Fruit fly (Drosophila melanogaster) whole organism, adult: ENCODE measurements around the gene CG8173.

Experiments
- CG11617 ChIP-seq: fragments of 200-800 bp; sonication (Bioruptor generic); optimal IDR thresholded peaks from 2 replicates; lab custom pipeline; 2017; ENCODE audit warnings: mild to moderate bottlenecking, missing biosample characterization, missing genetic modification reagents, missing genetic modification characterization
- CG12768 ChIP-seq: fragments of 200-800 bp; sonication (Bioruptor generic); optimal IDR thresholded peaks from 2 replicates; lab custom pipeline; 2017; ENCODE audit warnings: missing biosample characterization, missing genetic modification characterization, mild to moderate bottlenecking, moderate library complexity, missing genetic modification reagents
- CG14711 ChIP-seq: fragments of 200-800 bp; sonication (Bioruptor generic); optimal IDR thresholded peaks from 2 replicates; lab custom pipeline; 2018; ENCODE audit warnings: missing biosample characterization, mild to moderate bottlenecking, missing genetic modification characterization, moderate library complexity
- CG1620 ChIP-seq: fragments of 200-800 bp; sonication (Bioruptor generic); optimal IDR thresholded peaks from 2 replicates; lab custom pipeline; 2016; ENCODE audit warnings: missing biosample characterization, missing genetic modification characterization
- CG33017 ChIP-seq: fragments of 200-800 bp; sonication (Bioruptor generic); optimal IDR thresholded peaks from 2 replicates; lab custom pipeline; 2018; ENCODE audit warnings: missing biosample characterization, mild to moderate bottlenecking, missing genetic modification characterization, moderate library complexity
- CG5204 ChIP-seq: fragments of 200-800 bp; sonication (Bioruptor generic); optimal IDR thresholded peaks from 2 replicates; lab custom pipeline; 2016; ENCODE audit warnings: missing biosample characterization, missing genetic modification characterization
- CG7045 ChIP-seq: fragments of 200-800 bp; sonication (Bioruptor generic); optimal IDR thresholded peaks from 2 replicates; lab custom pipeline; 2017; ENCODE audit warnings: missing biosample characterization, mild to moderate bottlenecking, missing genetic modification characterization
- CG7101 ChIP-seq: fragments of 200-800 bp; sonication (Bioruptor generic); optimal IDR thresholded peaks from 2 replicates; lab custom pipeline; 2018; ENCODE audit warnings: missing biosample characterization, mild to moderate bottlenecking, missing genetic modification characterization, moderate library complexity
- Clk ChIP-seq: fragments of 200-800 bp; sonication (Bioruptor generic); optimal IDR thresholded peaks from 2 replicates; lab custom pipeline; 2017; ENCODE audit warnings: missing biosample characterization, missing genetic modification characterization
- Crg-1 ChIP-seq: fragments of 200-800 bp; sonication (Bioruptor generic); optimal IDR thresholded peaks from 2 replicates; lab custom pipeline; 2016; ENCODE audit warnings: missing biosample characterization, missing genetic modification characterization
- Hr96 ChIP-seq: fragments of 200-800 bp; sonication (Bioruptor generic); optimal IDR thresholded peaks from 2 replicates; lab custom pipeline; 2016; ENCODE audit warnings: missing biosample characterization, missing genetic modification characterization
- Mnt ChIP-seq: fragments of 200-800 bp; sonication (Bioruptor generic); optimal IDR thresholded peaks from 2 replicates; lab custom pipeline; 2016; ENCODE audit warnings: missing biosample characterization, mild to moderate bottlenecking, missing genetic modification characterization
- bab1 ChIP-seq: fragments of 200-800 bp; sonication (Bioruptor generic); optimal IDR thresholded peaks from 3 replicates; lab custom pipeline; 2019; ENCODE audit warnings: missing biosample characterization, mild to moderate bottlenecking, missing genetic modification characterization, moderate library complexity
- cic ChIP-seq: fragments of 200-800 bp; sonication (Bioruptor generic); optimal IDR thresholded peaks from 2 replicates; lab custom pipeline; 2017; ENCODE audit warnings: missing biosample characterization, mild to moderate bottlenecking, missing genetic modification characterization, moderate library complexity
- cnc ChIP-seq, 2 experiments: fragments of >200 bp; optimal IDR thresholded peaks; 2 replicates each; lab custom pipeline; 2017
- kay ChIP-seq: fragments of 200-800 bp; sonication (Bioruptor generic); peaks from one replicate; lab custom pipeline; 2016; ENCODE audit warnings: missing biosample characterization, missing genetic modification characterization, borderline replicate concordance
- ovo ChIP-seq: fragments of 200-800 bp; sonication (Bioruptor generic); optimal IDR thresholded peaks from 2 replicates; lab custom pipeline; 2016; ENCODE audit warnings: missing biosample characterization, missing genetic modification characterization
- pad ChIP-seq: fragments of 200-800 bp; sonication (Bioruptor generic); optimal IDR thresholded peaks from 3 replicates; lab custom pipeline; 2017; ENCODE audit warnings: missing biosample characterization, missing genetic modification characterization, mild to moderate bottlenecking, moderate library complexity, missing genetic modification reagents
- tj ChIP-seq: fragments of 200-800 bp; sonication (Bioruptor generic); optimal IDR thresholded peaks from 3 replicates; lab custom pipeline; 2017; ENCODE audit warnings: missing biosample characterization, mild to moderate bottlenecking, missing genetic modification characterization, moderate library complexity
- toe ChIP-seq: fragments of 200-800 bp; sonication (Bioruptor generic); optimal IDR thresholded peaks from 2 replicates; lab custom pipeline; 2016; ENCODE audit warnings: missing biosample characterization, missing genetic modification characterization

The CG8173 gene

dm6 chrX:17698864-17699504, 10.5 kb downstream of the CG8173 start:
- no peak for TF ChIP-seq cic (GFP tag; lab: Kevin White, UChicago)
- no peak for TF ChIP-seq ovo (GFP tag; lab: Kevin White, UChicago)
- TF ChIP-seq cnc (optimal IDR thresholded peaks at IDR 0.05; lab: Kevin White, UChicago): no peak
- peak; percentile 97 for TF ChIP-seq bab1 (GFP tag; lab: Kevin White, UChicago)
- peak; percentile 90 for TF ChIP-seq CG7101 (tag; lab: Kevin White, UChicago)
- peak; percentile 74 for TF ChIP-seq Crg-1 (GFP tag; lab: Kevin White, UChicago)
- peak; percentile 80 for TF ChIP-seq CG1620
- TF ChIP-seq Mnt (GFP tag; lab: Kevin White, UChicago): peak; percentile 77
- peak; percentile 76 for TF ChIP-seq pad (GFP tag; lab: Kevin White, UChicago)
- peak; percentile 85 for TF ChIP-seq Hr96 (GFP tag; lab: Kevin White, UChicago)
- peak; percentile 33 for TF ChIP-seq Clk
- peak; percentile 30 for TF ChIP-seq CG33017 (tag; lab: Kevin White, UChicago)
- peak; percentile 68 for TF ChIP-seq toe (GFP tag; lab: Kevin White, UChicago)
- TF ChIP-seq CG14711 (tag; lab: Kevin White, UChicago): peak; percentile 76
- peak; percentile 59 for TF ChIP-seq CG7045 (GFP tag; lab: Kevin White, UChicago)
- TF ChIP-seq kay (GFP tag; lab: Kevin White, UChicago): peak; percentile 83
- TF ChIP-seq CG5204: peak; percentile 78
- TF ChIP-seq tj (GFP tag; lab: Kevin White, UChicago): peak; percentile 75
- TF ChIP-seq CG12768: peak; percentile 65
- peak; percentile 94 for TF ChIP-seq CG11617 (GFP tag; lab: Kevin White, UChicago)

- TF ChIP-seq Hr96 (GFP tag; lab: Kevin White, UChicago) (no peak), cic (GFP tag; lab: Kevin White, UChicago) (peak; percentile 53)
Observed at dm6 chrX:17698436-17698835, 11.0 kb downstream of the CG8173 start, which contains the start of gene chas. Gene chas (minus strand): TSS chrX:17698730.

dm6 chrX:17697703-17698145, 11.7 kb downstream of the CG8173 start:
- TF ChIP-seq CG12768 (no peak), Mnt (GFP tag; lab: Kevin White, UChicago) (no peak), CG7101 (tag; lab: Kevin White, UChicago) (no peak), tj (GFP tag; lab: Kevin White, UChicago) (no peak), CG11617 (GFP tag; lab: Kevin White, UChicago) (no peak), cnc (optimal IDR thresholded peaks at IDR 0.05; lab: Kevin White, UChicago) (no peak), Hr96 (GFP tag; lab: Kevin White, UChicago) (no peak)

- TF ChIP-seq CG12768: no peak
- TF ChIP-seq cnc (optimal IDR thresholded peaks at IDR 0.05; lab: Kevin White, UChicago): no peak
- TF ChIP-seq Hr96 (GFP tag; lab: Kevin White, UChicago): no peak
- no peak for TF ChIP-seq cic (GFP tag; lab: Kevin White, UChicago)
- TF ChIP-seq CG14711 (tag; lab: Kevin White, UChicago): no peak
- no peak for TF ChIP-seq tj (GFP tag; lab: Kevin White, UChicago)
- no peak for TF ChIP-seq Crg-1 (GFP tag; lab: Kevin White, UChicago)
- TF ChIP-seq pad (GFP tag; lab: Kevin White, UChicago): no peak
- TF ChIP-seq kay (GFP tag; lab: Kevin White, UChicago): no peak
- TF ChIP-seq CG7101 (tag; lab: Kevin White, UChicago): no peak
- TF ChIP-seq CG5204: no peak
- no peak for TF ChIP-seq CG7045 (GFP tag; lab: Kevin White, UChicago)
- TF ChIP-seq CG1620: no peak
- no peak for TF ChIP-seq Clk
Observed at dm6 chrX:17697266-17697665, 12.2 kb downstream of the CG8173 start.

- TF ChIP-seq CG33017 (tag; lab: Kevin White, UChicago) (peak; percentile 39), CG1620 (no peak), Hr96 (GFP tag; lab: Kevin White, UChicago) (no peak), CG7101 (tag; lab: Kevin White, UChicago) (peak; percentile 43), cnc (optimal IDR thresholded peaks at IDR 0.05; lab: Kevin White, UChicago) (no peak), tj (GFP tag; lab: Kevin White, UChicago) (no peak), Clk (no peak), CG11617 (GFP tag; lab: Kevin White, UChicago) (no peak), ovo (GFP tag; lab: Kevin White, UChicago) (no peak), kay (GFP tag; lab: Kevin White, UChicago) (peak; percentile 63)
Observed at dm6 chrX:17696637-17697036, 12.8 kb downstream of the CG8173 start.

- TF ChIP-seq Clk (no peak), kay (GFP tag; lab: Kevin White, UChicago) (no peak), CG14711 (tag; lab: Kevin White, UChicago) (no peak), CG5204 (no peak), CG33017 (tag; lab: Kevin White, UChicago) (no peak), Crg-1 (GFP tag; lab: Kevin White, UChicago) (no peak), cnc (optimal IDR thresholded peaks at IDR 0.05; lab: Kevin White, UChicago) (no peak), pad (GFP tag; lab: Kevin White, UChicago) (no peak), bab1 (GFP tag; lab: Kevin White, UChicago) (no peak), CG12768 (no peak), CG11617 (GFP tag; lab: Kevin White, UChicago) (no peak), CG7101 (tag; lab: Kevin White, UChicago) (no peak), tj (GFP tag; lab: Kevin White, UChicago) (no peak), CG7045 (GFP tag; lab: Kevin White, UChicago) (no peak), cic (GFP tag; lab: Kevin White, UChicago) (no peak), ovo (GFP tag; lab: Kevin White, UChicago) (no peak), Mnt (GFP tag; lab: Kevin White, UChicago) (no peak), toe (GFP tag; lab: Kevin White, UChicago) (no peak), CG1620 (no peak), Hr96 (GFP tag; lab: Kevin White, UChicago) (no peak)
Observed at dm6 chrX:17695641-17696040, 13.8 kb downstream of the CG8173 start.
